Fruit fly (Drosophila melanogaster) whole organism, embryonic: ENCODE measurements around the gene cher.

Experiments
- CG11093 ChIP-seq: fragments of 200-800 bp; sonication (Bioruptor generic); IDR thresholded peaks from 3 replicates; pipeline ENCODE4 v1.3.6; 2022; ENCODE audit warnings: missing biosample characterization, missing genetic modification characterization
- CG11456 ChIP-seq: fragments of 200-800 bp; sonication (Bioruptor generic); IDR thresholded peaks from 3 replicates; pipeline ENCODE4 v1.3.6; 2022; ENCODE audit warnings: missing biosample characterization, missing genetic modification characterization
- CG11560 ChIP-seq: fragments of 200-800 bp; sonication (Bioruptor generic); IDR thresholded peaks from 3 replicates; pipeline ENCODE4 v1.3.6; 2022; ENCODE audit warnings: missing biosample characterization, missing genetic modification characterization
- CG12659 ChIP-seq: fragments of 200-800 bp; sonication (Bioruptor generic); optimal IDR thresholded peaks from 3 replicates; lab custom pipeline; 2017; ENCODE audit warnings: mild to moderate bottlenecking, missing biosample characterization, missing genetic modification reagents, missing genetic modification characterization
- CG13287 ChIP-seq: fragments of 200-800 bp; sonication (Bioruptor generic); IDR thresholded peaks from 2 replicates; pipeline ENCODE4 v1.3.6; 2022; ENCODE audit warnings: missing biosample characterization, missing genetic modification characterization; ENCODE audit not compliant: partially characterized antibody
- CG13296 ChIP-seq: fragments of 200-800 bp; sonication (Bioruptor generic); optimal IDR thresholded peaks from 3 replicates; lab custom pipeline; 2018; ENCODE audit warnings: missing biosample characterization, mild to moderate bottlenecking, missing genetic modification characterization
- CG1529 ChIP-seq: fragments of 200-800 bp; sonication (Bioruptor generic); optimal IDR thresholded peaks from 3 replicates; lab custom pipeline; 2018; ENCODE audit warnings: missing biosample characterization, missing genetic modification characterization
- CG17385 ChIP-seq: fragments of 200-800 bp; sonication (Bioruptor generic); optimal IDR thresholded peaks from 3 replicates; lab custom pipeline; 2018; ENCODE audit warnings: missing biosample characterization, mild to moderate bottlenecking, missing genetic modification characterization
- CG1832 ChIP-seq: fragments of 200-800 bp; sonication (Bioruptor generic); optimal IDR thresholded peaks from 2 replicates; lab custom pipeline; 2017; ENCODE audit warnings: missing biosample characterization, mild to moderate bottlenecking, missing genetic modification characterization, inconsistent platforms
- CG18619 ChIP-seq: fragments of 200-800 bp; sonication (Bioruptor generic); optimal IDR thresholded peaks from 3 replicates; lab custom pipeline; 2017; ENCODE audit warnings: missing biosample characterization, mild to moderate bottlenecking, missing genetic modification characterization
- CG18764 ChIP-seq: fragments of 200-800 bp; sonication (Bioruptor generic); optimal IDR thresholded peaks from 3 replicates; lab custom pipeline; 2016; ENCODE audit warnings: missing biosample characterization, missing genetic modification characterization
- CG2129 ChIP-seq: fragments of 200-800 bp; sonication (Bioruptor generic); IDR thresholded peaks from 2 replicates; pipeline ENCODE4 v1.3.6; 2022; ENCODE audit warnings: missing biosample characterization, missing genetic modification characterization; ENCODE audit not compliant: partially characterized antibody
- CG30020 ChIP-seq: fragments of 200-800 bp; optimal IDR thresholded peaks from 2 replicates; lab custom pipeline; 2019; ENCODE audit warnings: missing biosample characterization, mild to moderate bottlenecking, missing genetic modification characterization, moderate library complexity
- CG42726 ChIP-seq: fragments of 200-800 bp; sonication (Bioruptor generic); IDR thresholded peaks from 2 replicates; pipeline ENCODE4 v1.3.6; 2022; ENCODE audit warnings: missing biosample characterization, missing genetic modification characterization; ENCODE audit not compliant: partially characterized antibody
- CG4424 ChIP-seq: fragments of 200-800 bp; sonication (Bioruptor generic); optimal IDR thresholded peaks from 3 replicates; lab custom pipeline; 2016; ENCODE audit warnings: missing biosample characterization, missing genetic modification characterization
- Dek ChIP-seq: fragments of 200-800 bp; sonication (Bioruptor generic); optimal IDR thresholded peaks from 3 replicates; lab custom pipeline; 2019; ENCODE audit warnings: missing biosample characterization, mild to moderate bottlenecking, missing genetic modification characterization, moderate library complexity
- Eip74EF ChIP-seq, 2 experiments: fragments of 200-800 bp in 1 of 2; fragments of >200 bp in 1 of 2; sonication (Bioruptor generic) in 1 of 2; optimal IDR thresholded peaks; 2 replicates each; lab custom pipeline; 2017 to 2019; ENCODE audit warnings: missing biosample characterization in 2 of 2, missing genetic modification characterization in 2 of 2, mild to moderate bottlenecking in 1 of 2, moderate library complexity in 1 of 2
- Ets65A ChIP-seq: fragments of 200-800 bp; sonication (Bioruptor generic); peaks from one replicate; lab custom pipeline; 2016; ENCODE audit warnings: missing biosample characterization, missing genetic modification characterization
- Gug ChIP-seq: fragments of 200-800 bp; sonication (Bioruptor generic); IDR thresholded peaks from 4 replicates; pipeline ENCODE4 v1.3.6; 2022; ENCODE audit warnings: missing biosample characterization, missing genetic modification characterization
- MBD-R2 ChIP-seq: fragments of 200-800 bp; sonication (Bioruptor generic); IDR thresholded peaks from 2 replicates; pipeline ENCODE4 v1.3.6; 2022; ENCODE audit warnings: missing biosample characterization, missing genetic modification characterization
- MESR4 ChIP-seq: fragments of 200-800 bp; sonication (Bioruptor generic); optimal IDR thresholded peaks from 2 replicates; lab custom pipeline; 2018; ENCODE audit warnings: missing biosample characterization, mild to moderate bottlenecking, missing genetic modification characterization, moderate library complexity
- Poxn ChIP-seq: fragments of 200-800 bp; sonication (Bioruptor generic); IDR thresholded peaks from 2 replicates; pipeline ENCODE4 v1.3.6; 2022; ENCODE audit warnings: missing biosample characterization, missing genetic modification characterization
- Rx ChIP-seq: fragments of 200-800 bp; sonication (Bioruptor generic); IDR thresholded peaks from 2 replicates; pipeline ENCODE4 v1.3.6; 2022; ENCODE audit warnings: missing biosample characterization, missing genetic modification characterization
- Side ChIP-seq: fragments of 200-800 bp; sonication (Bioruptor generic); optimal IDR thresholded peaks from 2 replicates; lab custom pipeline; 2016; ENCODE audit warnings: missing biosample characterization, missing genetic modification characterization
- Vsx1 ChIP-seq: fragments of 200-800 bp; sonication (Bioruptor generic); optimal IDR thresholded peaks from 2 replicates; lab custom pipeline; 2017; ENCODE audit warnings: missing biosample characterization, mild to moderate bottlenecking, missing genetic modification characterization, missing genetic modification reagents
- YL-1 ChIP-seq: fragments of 200-800 bp; sonication (Bioruptor generic); optimal IDR thresholded peaks from 3 replicates; lab custom pipeline; 2017; ENCODE audit warnings: missing biosample characterization, mild to moderate bottlenecking, missing genetic modification characterization
- ap ChIP-seq: fragments of 200-800 bp; sonication (Bioruptor generic); IDR thresholded peaks from 2 replicates; pipeline ENCODE4 v1.3.6; 2022; ENCODE audit warnings: missing biosample characterization, missing genetic modification characterization
- bigmax ChIP-seq: fragments of 200-800 bp; sonication (Bioruptor generic); optimal IDR thresholded peaks from 2 replicates; lab custom pipeline; 2018; ENCODE audit warnings: missing biosample characterization, mild to moderate bottlenecking, missing genetic modification characterization
- corto ChIP-seq: fragments of 200-800 bp; sonication (Bioruptor generic); optimal IDR thresholded peaks from 2 replicates; lab custom pipeline; 2016; ENCODE audit warnings: missing biosample characterization, mild to moderate bottlenecking, missing genetic modification characterization, moderate library complexity
- dan ChIP-seq: fragments of 200-800 bp; sonication (Bioruptor generic); IDR thresholded peaks from 2 replicates; pipeline ENCODE4 v1.3.6; 2022; ENCODE audit warnings: missing biosample characterization, missing genetic modification characterization
- dmrt11E ChIP-seq: fragments of 200-800 bp; sonication (Bioruptor generic); optimal IDR thresholded peaks from 3 replicates; lab custom pipeline; 2018; ENCODE audit warnings: missing biosample characterization, mild to moderate bottlenecking, missing genetic modification characterization, moderate library complexity
- ftz-f1 ChIP-seq: fragments of 200-800 bp; sonication (Bioruptor generic); optimal IDR thresholded peaks from 2 replicates; lab custom pipeline; 2016; ENCODE audit warnings: missing biosample characterization, missing genetic modification characterization
- gcm ChIP-seq: fragments of 200-800 bp; sonication (Bioruptor generic); optimal IDR thresholded peaks from 2 replicates; lab custom pipeline; 2019; ENCODE audit warnings: missing biosample characterization, mild to moderate bottlenecking, missing genetic modification characterization, moderate library complexity
- ind ChIP-seq: fragments of 200-800 bp; sonication (Bioruptor generic); optimal IDR thresholded peaks from 3 replicates; lab custom pipeline; 2016; ENCODE audit warnings: missing biosample characterization, missing genetic modification characterization
- jigr1 ChIP-seq: fragments of 200-800 bp; sonication (Bioruptor generic); IDR thresholded peaks from 3 replicates; pipeline ENCODE4 v1.3.6; 2022; ENCODE audit warnings: missing biosample characterization, missing genetic modification characterization
- lola ChIP-seq, 3 experiments: fragments of >200 bp in 2 of 3; fragments of 200-800 bp in 1 of 3; sonication (Bioruptor generic) in 1 of 3; optimal IDR thresholded peaks; 2 replicates each; lab custom pipeline; 2017 to 2019; ENCODE audit warnings: missing biosample characterization in 3 of 3, missing genetic modification characterization in 3 of 3, mild to moderate bottlenecking in 1 of 3, moderate library complexity in 1 of 3
- mam ChIP-seq: fragments of 200-800 bp; sonication (Bioruptor generic); optimal IDR thresholded peaks from 3 replicates; lab custom pipeline; 2016; ENCODE audit warnings: missing biosample characterization, missing genetic modification characterization
- mld ChIP-seq: fragments of 200-800 bp; sonication (Bioruptor generic); IDR thresholded peaks from 3 replicates; pipeline ENCODE4 v1.3.6; 2022; ENCODE audit warnings: missing biosample characterization, missing genetic modification characterization; ENCODE audit not compliant: partially characterized antibody
- nau ChIP-seq: fragments of 200-800 bp; sonication (Bioruptor generic); optimal IDR thresholded peaks from 3 replicates; lab custom pipeline; 2017; ENCODE audit warnings: missing biosample characterization, mild to moderate bottlenecking, missing genetic modification characterization, missing genetic modification reagents
- pnt ChIP-seq: fragments of 200-800 bp; sonication (Bioruptor generic); optimal IDR thresholded peaks from 3 replicates; lab custom pipeline; 2016; ENCODE audit warnings: missing biosample characterization, missing genetic modification characterization
- pros ChIP-seq: fragments of 200-800 bp; sonication (Bioruptor generic); optimal IDR thresholded peaks from 3 replicates; lab custom pipeline; 2019; ENCODE audit warnings: missing biosample characterization, mild to moderate bottlenecking, missing genetic modification characterization, moderate library complexity
- rib ChIP-seq: fragments of 200-800 bp; sonication (Bioruptor generic); IDR thresholded peaks from 2 replicates; pipeline ENCODE4 v1.3.6; 2022; ENCODE audit warnings: missing biosample characterization, missing genetic modification characterization
- slbo ChIP-seq: fragments of 200-800 bp; sonication (Bioruptor generic); IDR thresholded peaks from 2 replicates; pipeline ENCODE4 v1.3.6; 2022; ENCODE audit warnings: missing biosample characterization, missing genetic modification characterization
- sob ChIP-seq: fragments of 200-800 bp; sonication (Bioruptor generic); IDR thresholded peaks from 2 replicates; pipeline ENCODE4 v1.3.6; 2022; ENCODE audit warnings: missing biosample characterization, missing genetic modification characterization
- tin ChIP-seq: fragments of 200-800 bp; sonication (Bioruptor generic); optimal IDR thresholded peaks from 3 replicates; lab custom pipeline; 2016; ENCODE audit warnings: missing biosample characterization, missing genetic modification characterization
- trem ChIP-seq: fragments of 200-800 bp; optimal IDR thresholded peaks from 3 replicates; lab custom pipeline; 2019; ENCODE audit warnings: missing biosample characterization, mild to moderate bottlenecking, missing genetic modification characterization, moderate library complexity
- unc-4 ChIP-seq: fragments of 200-800 bp; sonication (Bioruptor generic); IDR thresholded peaks from 2 replicates; pipeline ENCODE4 v1.3.6; 2022; ENCODE audit warnings: missing biosample characterization, missing genetic modification characterization; ENCODE audit not compliant: partially characterized antibody

cher gene

DNA sequence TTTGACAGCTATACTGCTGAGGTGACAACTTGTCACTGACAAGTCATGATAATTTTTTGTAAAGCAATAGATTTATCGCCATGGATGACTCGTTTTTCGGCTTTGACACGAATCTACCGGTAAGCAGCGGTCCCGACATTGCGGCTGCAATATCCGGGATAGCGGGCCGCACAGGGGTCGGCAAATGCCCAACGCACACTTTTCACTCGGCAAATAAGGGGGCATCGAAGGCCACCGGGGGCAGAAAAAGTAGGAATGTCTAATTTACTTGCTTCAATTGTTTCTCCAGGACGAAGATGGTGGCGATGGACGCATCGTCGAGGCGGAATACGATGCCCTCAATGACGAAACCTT is 81.6 kb downstream of the cher start (continued):
- TF ChIP-seq CG1529 (GFP tag; lab: Kevin White, UChicago) = no peak
- TF ChIP-seq CG1832 (GFP tag; lab: Kevin White, UChicago) = no peak
- peak; percentile 76 for TF ChIP-seq ftz-f1 (GFP tag; lab: Kevin White, UChicago)
- no peak for TF ChIP-seq CG17385 (GFP tag; lab: Kevin White, UChicago)
- TF ChIP-seq MESR4 (GFP tag; lab: Kevin White, UChicago) = peak; percentile 96
- no peak for TF ChIP-seq dan (GFP tag; lab: Robert Waterston, UW)
- TF ChIP-seq CG4424 (GFP tag; lab: Kevin White, UChicago) = no peak
- TF ChIP-seq, all 482 proteins: peak for 12

DNA sequence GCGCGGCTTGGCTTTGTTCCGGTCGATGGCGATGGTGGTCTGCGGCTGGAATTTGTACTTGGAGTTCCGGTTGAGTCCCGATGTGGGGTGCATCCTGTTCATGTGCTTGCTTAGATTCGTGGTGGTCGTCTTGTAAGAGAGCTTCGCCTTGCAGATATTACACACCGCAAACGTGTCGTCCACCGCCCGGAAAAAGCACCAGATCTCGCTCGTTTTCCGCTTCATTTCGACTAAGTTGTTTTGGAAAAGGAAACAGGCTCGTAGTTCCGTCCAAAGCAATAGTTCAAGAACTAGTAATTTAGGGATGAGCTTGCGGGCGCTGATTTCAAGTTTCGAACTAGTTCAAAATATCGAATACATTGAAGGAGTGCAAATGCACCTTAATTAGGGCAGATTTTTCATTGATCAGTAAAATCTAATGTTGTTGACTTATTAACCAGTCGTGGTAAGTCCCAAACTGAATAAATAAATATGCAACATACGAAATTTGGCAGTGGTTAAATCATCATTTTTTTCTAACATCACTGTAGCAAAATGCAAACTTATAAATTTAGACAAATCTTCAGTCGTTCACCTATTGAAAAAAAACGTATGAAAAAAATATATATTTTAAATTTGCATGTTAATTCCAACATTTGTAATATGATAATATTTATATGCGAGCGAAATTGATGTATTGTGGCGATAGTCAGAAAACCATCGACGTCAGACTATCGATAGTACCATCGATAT is 82.2 kb downstream of the cher start, which contains the start of the genes bdwf and Patr-1:
TSS of gene bdwf (minus strand) at position 299 of the 732 bp plus-strand sequence.
TSS of gene Patr-1 (plus strand) at position 727 of the 732 bp plus-strand sequence.
- TF ChIP-seq CG18764 (GFP tag; lab: Kevin White, UChicago) (peak; percentile 30), nau (GFP tag; lab: Kevin White, UChicago) (no peak), CG42726 (GFP tag; lab: Robert Waterston, UW) (peak; percentile 93), CG11093 (GFP tag; lab: Robert Waterston, UW) (no peak), CG12659 (GFP tag; lab: Kevin White, UChicago) (peak; percentile 61), dan (GFP tag; lab: Robert Waterston, UW) (no peak), Side (GFP tag; lab: Kevin White, UChicago) (no peak), CG13287 (peak; percentile 89), pnt (no peak), CG11560 (peak; percentile 59; the same call in 1 of the 3 replicates), ap (GFP tag; lab: Robert Waterston, UW) (no peak), ind (GFP tag; lab: Kevin White, UChicago) (peak; percentile 37), Rx (GFP tag; lab: Robert Waterston, UW) (no peak), corto (GFP tag; lab: Kevin White, UChicago) (peak; percentile 5), CG13296 (no peak), pros (GFP tag; lab: Kevin White, UChicago) (no peak), trem (tag; lab: Kevin White, UChicago) (peak; percentile 65), MBD-R2 (peak; percentile 66), jigr1 (GFP tag; lab: Robert Waterston, UW) (no peak), gcm (peak; percentile 4), Gug (GFP tag; lab: Robert Waterston, UW) (no peak; the same call in 3 of the 4 replicates), dmrt11E (tag; lab: Kevin White, UChicago) (no peak), mld (peak; percentile 92), YL-1 (GFP tag; lab: Kevin White, UChicago) (peak; percentile 48), lola (GFP tag; optimal IDR thresholded peaks at IDR 0.05; lab: Kevin White, UChicago) (peak in 1 of 3 experiments; percentile 36), mam (GFP tag; lab: Kevin White, UChicago) (no peak), slbo (GFP tag; lab: Robert Waterston, UW) (no peak; the same call in 1 of the 2 replicates), CG11456 (GFP tag; lab: Robert Waterston, UW) (0 out of 3 replicates have a peak, but pooled peaks have one; percentile 36), tin (GFP tag; lab: Kevin White, UChicago) (peak; percentile 8), Poxn (GFP tag; lab: Robert Waterston, UW) (no peak), unc-4 (GFP tag; lab: Robert Waterston, UW) (peak; percentile 88), Dek (tag; lab: Kevin White, UChicago) (peak; percentile 36), bigmax (GFP tag; lab: Kevin White, UChicago) (no peak), sob (GFP tag; lab: Robert Waterston, UW) (0 out of 2 replicates have a peak, but pooled peaks have one; percentile 12), Vsx1 (GFP tag; lab: Kevin White, UChicago) (no peak), CG18619 (GFP tag; lab: Kevin White, UChicago) (peak; percentile 39), CG2129 (peak; percentile 66), CG30020 (tag; lab: Kevin White, UChicago) (peak; percentile 44), Eip74EF (GFP tag; optimal IDR thresholded peaks at IDR 0.05; lab: Kevin White, UChicago) (no peak), Ets65A (GFP tag; lab: Kevin White, UChicago) (peak; percentile 85), rib (no peak)
